Fruit fly (Drosophila melanogaster) whole organism, adult: ENCODE results near the gene CG14969.

Source experiments
- CG11617 ChIP-seq: fragments of 200-800 bp; sonication (Bioruptor generic); optimal IDR thresholded peaks from 2 replicates; lab custom pipeline; 2017; ENCODE audit warnings: mild to moderate bottlenecking, missing biosample characterization, missing genetic modification reagents, missing genetic modification characterization
- CG12768 ChIP-seq: fragments of 200-800 bp; sonication (Bioruptor generic); optimal IDR thresholded peaks from 2 replicates; lab custom pipeline; 2017; ENCODE audit warnings: missing biosample characterization, missing genetic modification characterization, mild to moderate bottlenecking, moderate library complexity, missing genetic modification reagents
- CG14711 ChIP-seq: fragments of 200-800 bp; sonication (Bioruptor generic); optimal IDR thresholded peaks from 2 replicates; lab custom pipeline; 2018; ENCODE audit warnings: missing biosample characterization, mild to moderate bottlenecking, missing genetic modification characterization, moderate library complexity
- CG1620 ChIP-seq: fragments of 200-800 bp; sonication (Bioruptor generic); optimal IDR thresholded peaks from 2 replicates; lab custom pipeline; 2016; ENCODE audit warnings: missing biosample characterization, missing genetic modification characterization
- CG33017 ChIP-seq: fragments of 200-800 bp; sonication (Bioruptor generic); optimal IDR thresholded peaks from 2 replicates; lab custom pipeline; 2018; ENCODE audit warnings: missing biosample characterization, mild to moderate bottlenecking, missing genetic modification characterization, moderate library complexity
- CG5204 ChIP-seq: fragments of 200-800 bp; sonication (Bioruptor generic); optimal IDR thresholded peaks from 2 replicates; lab custom pipeline; 2016; ENCODE audit warnings: missing biosample characterization, missing genetic modification characterization
- CG7045 ChIP-seq: fragments of 200-800 bp; sonication (Bioruptor generic); optimal IDR thresholded peaks from 2 replicates; lab custom pipeline; 2017; ENCODE audit warnings: missing biosample characterization, mild to moderate bottlenecking, missing genetic modification characterization
- CG7101 ChIP-seq: fragments of 200-800 bp; sonication (Bioruptor generic); optimal IDR thresholded peaks from 2 replicates; lab custom pipeline; 2018; ENCODE audit warnings: missing biosample characterization, mild to moderate bottlenecking, missing genetic modification characterization, moderate library complexity
- Clk ChIP-seq: fragments of 200-800 bp; sonication (Bioruptor generic); optimal IDR thresholded peaks from 2 replicates; lab custom pipeline; 2017; ENCODE audit warnings: missing biosample characterization, missing genetic modification characterization
- Crg-1 ChIP-seq: fragments of 200-800 bp; sonication (Bioruptor generic); optimal IDR thresholded peaks from 2 replicates; lab custom pipeline; 2016; ENCODE audit warnings: missing biosample characterization, missing genetic modification characterization
- Hr96 ChIP-seq: fragments of 200-800 bp; sonication (Bioruptor generic); optimal IDR thresholded peaks from 2 replicates; lab custom pipeline; 2016; ENCODE audit warnings: missing biosample characterization, missing genetic modification characterization
- Mnt ChIP-seq: fragments of 200-800 bp; sonication (Bioruptor generic); optimal IDR thresholded peaks from 2 replicates; lab custom pipeline; 2016; ENCODE audit warnings: missing biosample characterization, mild to moderate bottlenecking, missing genetic modification characterization
- bab1 ChIP-seq: fragments of 200-800 bp; sonication (Bioruptor generic); optimal IDR thresholded peaks from 3 replicates; lab custom pipeline; 2019; ENCODE audit warnings: missing biosample characterization, mild to moderate bottlenecking, missing genetic modification characterization, moderate library complexity
- cic ChIP-seq: fragments of 200-800 bp; sonication (Bioruptor generic); optimal IDR thresholded peaks from 2 replicates; lab custom pipeline; 2017; ENCODE audit warnings: missing biosample characterization, mild to moderate bottlenecking, missing genetic modification characterization, moderate library complexity
- cnc ChIP-seq, 2 experiments: fragments of >200 bp; optimal IDR thresholded peaks; 2 replicates each; lab custom pipeline; 2017
- kay ChIP-seq: fragments of 200-800 bp; sonication (Bioruptor generic); peaks from one replicate; lab custom pipeline; 2016; ENCODE audit warnings: missing biosample characterization, missing genetic modification characterization, borderline replicate concordance
- ovo ChIP-seq: fragments of 200-800 bp; sonication (Bioruptor generic); optimal IDR thresholded peaks from 2 replicates; lab custom pipeline; 2016; ENCODE audit warnings: missing biosample characterization, missing genetic modification characterization
- pad ChIP-seq: fragments of 200-800 bp; sonication (Bioruptor generic); optimal IDR thresholded peaks from 3 replicates; lab custom pipeline; 2017; ENCODE audit warnings: missing biosample characterization, missing genetic modification characterization, mild to moderate bottlenecking, moderate library complexity, missing genetic modification reagents
- tj ChIP-seq: fragments of 200-800 bp; sonication (Bioruptor generic); optimal IDR thresholded peaks from 3 replicates; lab custom pipeline; 2017; ENCODE audit warnings: missing biosample characterization, mild to moderate bottlenecking, missing genetic modification characterization, moderate library complexity
- toe ChIP-seq: fragments of 200-800 bp; sonication (Bioruptor generic); optimal IDR thresholded peaks from 2 replicates; lab custom pipeline; 2016; ENCODE audit warnings: missing biosample characterization, missing genetic modification characterization

The CG14969 gene

DNA sequence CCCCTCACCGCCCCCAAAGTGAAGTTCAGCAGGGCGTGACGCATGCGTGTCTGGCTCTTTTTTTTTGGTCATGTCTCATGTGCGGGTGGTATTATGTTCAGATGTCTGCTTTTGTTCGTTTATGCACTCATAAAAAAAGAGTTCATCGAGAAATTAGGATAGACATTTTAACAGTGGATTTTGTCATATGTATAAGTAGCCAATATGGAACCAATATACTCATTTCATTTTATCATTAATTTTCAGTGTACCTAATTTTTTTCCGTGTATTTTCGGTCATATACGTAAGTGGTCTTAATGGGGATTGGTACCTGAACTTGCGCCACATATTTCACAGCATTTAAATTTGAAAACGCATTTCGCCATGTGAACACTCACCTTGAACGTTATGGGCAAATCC, 34.4 kb downstream of the CG14969 start:
- TF ChIP-seq ovo (no peak), CG33017 (tag; lab: Kevin White, UChicago) (no peak), CG11617 (GFP tag; lab: Kevin White, UChicago) (no peak), Clk (GFP tag; lab: Kevin White, UChicago) (no peak), cic (GFP tag; lab: Kevin White, UChicago) (no peak), CG14711 (tag; lab: Kevin White, UChicago) (no peak), Hr96 (GFP tag; lab: Kevin White, UChicago) (no peak), tj (GFP tag; lab: Kevin White, UChicago) (no peak), kay (no peak), toe (no peak), Crg-1 (GFP tag; lab: Kevin White, UChicago) (no peak), bab1 (no peak)

DNA sequence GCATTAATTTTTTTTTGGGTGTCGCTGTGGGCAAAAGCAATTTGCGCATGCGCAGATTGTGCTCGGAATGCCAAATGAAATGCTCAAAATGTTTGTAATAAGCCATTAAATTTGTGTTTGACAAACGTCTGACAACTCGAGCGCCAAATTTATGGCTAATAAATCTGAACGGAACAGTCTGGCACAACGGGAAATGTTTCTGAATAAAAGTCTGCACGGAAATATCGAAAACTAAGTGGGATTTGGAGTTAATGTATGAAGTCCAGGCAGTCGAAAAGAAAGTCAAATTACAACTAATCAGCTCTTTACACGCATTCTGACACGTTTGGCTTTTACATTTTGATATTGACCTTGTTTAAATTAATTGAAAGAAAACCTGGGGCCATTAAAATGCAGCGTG, 43.6 kb downstream of the CG14969 start, which contains the start of gene CG12009:
Gene CG12009 (plus strand): TSS at position 301 of the 400 bp plus-strand sequence.
- TF ChIP-seq Mnt (GFP tag; lab: Kevin White, UChicago) (no peak), CG12768 (GFP tag; lab: Kevin White, UChicago) (no peak), pad (GFP tag; lab: Kevin White, UChicago) (no peak), toe (no peak), tj (GFP tag; lab: Kevin White, UChicago) (no peak), ovo (no peak), cnc (optimal IDR thresholded peaks at IDR 0.05; lab: Kevin White, UChicago) (no peak), CG33017 (tag; lab: Kevin White, UChicago) (no peak), CG7101 (tag; lab: Kevin White, UChicago) (no peak), Crg-1 (GFP tag; lab: Kevin White, UChicago) (no peak), CG11617 (GFP tag; lab: Kevin White, UChicago) (no peak), cic (GFP tag; lab: Kevin White, UChicago) (no peak), Hr96 (GFP tag; lab: Kevin White, UChicago) (no peak), bab1 (no peak), CG5204 (GFP tag; lab: Kevin White, UChicago) (no peak), CG14711 (tag; lab: Kevin White, UChicago) (no peak), CG7045 (GFP tag; lab: Kevin White, UChicago) (no peak), CG1620 (GFP tag; lab: Kevin White, UChicago) (no peak)

DNA sequence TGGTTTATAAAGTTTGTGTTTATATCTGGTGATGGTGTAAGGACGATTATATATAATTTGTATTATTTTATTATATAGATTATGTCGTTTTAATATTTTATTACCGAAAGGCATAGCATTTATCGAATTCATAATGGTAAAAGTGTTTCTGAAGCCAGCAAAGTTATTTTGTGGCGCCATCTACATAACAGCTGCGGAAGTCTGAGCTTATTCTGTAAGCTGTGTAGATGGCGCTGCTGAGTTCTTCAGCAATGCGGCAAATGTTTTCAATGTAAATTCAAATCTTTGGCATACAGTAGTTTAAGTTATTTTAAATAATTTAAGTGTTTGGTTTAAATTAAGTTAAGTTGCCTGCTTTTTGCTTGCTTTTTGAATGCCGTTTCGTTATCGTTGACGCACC, 46.4 kb downstream of the CG14969 start:
- TF ChIP-seq kay: peak; percentile 39
- no peak for TF ChIP-seq CG7045 (GFP tag; lab: Kevin White, UChicago)

DNA sequence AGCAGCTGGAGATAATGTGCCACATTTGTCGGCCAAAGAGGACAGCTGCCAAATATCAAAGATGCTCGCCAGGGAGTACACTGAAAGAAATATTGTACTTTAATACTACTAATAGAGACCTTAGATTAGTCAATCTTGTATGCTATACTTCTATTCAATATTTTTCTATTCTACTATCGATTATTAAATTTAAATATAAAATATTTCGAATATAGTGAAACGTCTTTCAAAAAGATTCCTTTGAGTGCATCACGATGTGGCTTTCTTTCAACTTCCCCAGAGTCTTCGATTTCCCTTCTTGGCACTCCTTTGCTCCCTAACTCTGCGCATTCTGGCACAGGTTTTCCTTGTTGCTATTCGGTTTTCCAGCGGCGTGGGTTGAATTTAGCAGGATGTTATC, 49.9 kb downstream of the CG14969 start:
- TF ChIP-seq bab1 (no peak), Clk (GFP tag; lab: Kevin White, UChicago) (no peak), Mnt (GFP tag; lab: Kevin White, UChicago) (no peak), tj (GFP tag; lab: Kevin White, UChicago) (no peak), cnc (optimal IDR thresholded peaks at IDR 0.05; lab: Kevin White, UChicago) (no peak), kay (no peak), CG7045 (GFP tag; lab: Kevin White, UChicago) (no peak), Hr96 (GFP tag; lab: Kevin White, UChicago) (no peak), toe (no peak), pad (GFP tag; lab: Kevin White, UChicago) (no peak), CG5204 (GFP tag; lab: Kevin White, UChicago) (no peak)

DNA sequence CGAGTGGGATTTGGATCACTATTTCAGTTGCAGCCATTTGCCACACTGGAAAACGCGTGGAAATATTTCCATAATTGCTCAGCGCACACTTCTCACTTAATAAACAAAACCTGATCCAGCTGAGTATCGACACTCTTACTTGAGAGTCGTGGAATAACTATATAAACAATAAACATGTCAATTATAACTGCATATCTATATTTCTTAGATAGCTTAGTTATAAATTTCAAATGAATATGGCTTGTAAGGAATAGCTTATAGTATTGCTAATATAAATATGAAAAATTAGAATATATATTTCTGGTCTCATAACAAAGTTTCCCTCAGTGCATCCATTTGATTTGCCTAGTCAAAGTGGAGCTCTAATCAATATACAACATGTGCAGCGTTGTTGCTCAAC, 51.5 kb downstream of the CG14969 start:
- no peak for TF ChIP-seq Hr96 (GFP tag; lab: Kevin White, UChicago)
- TF ChIP-seq cnc (optimal IDR thresholded peaks at IDR 0.05; lab: Kevin White, UChicago): no peak
- TF ChIP-seq toe: no peak
- TF ChIP-seq tj (GFP tag; lab: Kevin White, UChicago): no peak
- TF ChIP-seq CG7101 (tag; lab: Kevin White, UChicago): no peak
- TF ChIP-seq cic (GFP tag; lab: Kevin White, UChicago): no peak
- TF ChIP-seq bab1: no peak
- TF ChIP-seq CG12768 (GFP tag; lab: Kevin White, UChicago): no peak
- no peak for TF ChIP-seq Clk (GFP tag; lab: Kevin White, UChicago)
- no peak for TF ChIP-seq kay
- no peak for TF ChIP-seq pad (GFP tag; lab: Kevin White, UChicago)
- TF ChIP-seq CG5204 (GFP tag; lab: Kevin White, UChicago): no peak
- TF ChIP-seq CG11617 (GFP tag; lab: Kevin White, UChicago): no peak
- no peak for TF ChIP-seq CG7045 (GFP tag; lab: Kevin White, UChicago)
- no peak for TF ChIP-seq CG33017 (tag; lab: Kevin White, UChicago)
- no peak for TF ChIP-seq ovo
